Worm (Caenorhabditis elegans) whole organism, young adult: ENCODE results near the gene tag-297.

Source experiments
- B0261.1 ChIP-seq: sonication (generic microtip); optimal IDR thresholded peaks from 2 replicates; lab custom pipeline; 2016; ENCODE audit warnings: mild to moderate bottlenecking, missing genetic modification characterization, moderate library complexity, missing compliant biosample characterization
- C17E4.6 ChIP-seq: fragments of 200-800 bp; sonication (Bioruptor generic); IDR thresholded peaks from 2 replicates; pipeline ENCODE4 v1.3.6; 2022; ENCODE audit warnings: missing genetic modification reagents, missing genetic modification characterization, missing compliant biosample characterization
- D2030.7 ChIP-seq: fragments of 200-800 bp; sonication (Bioruptor generic); IDR thresholded peaks from 2 replicates; pipeline ENCODE4 v1.3.6; 2022; ENCODE audit warnings: missing genetic modification reagents, missing genetic modification characterization, missing compliant biosample characterization
- F33H1.4 ChIP-seq: fragments of 200-800 bp; sonication (Bioruptor generic); IDR thresholded peaks from 2 replicates; pipeline ENCODE4 v1.3.6; 2022; ENCODE audit warnings: missing genetic modification reagents, missing genetic modification characterization, missing compliant biosample characterization
- F37B4.10 ChIP-seq: fragments of 200-800 bp; sonication (Bioruptor generic); IDR thresholded peaks from 2 replicates; pipeline ENCODE4 v1.3.6; 2022; ENCODE audit warnings: missing genetic modification characterization, missing compliant biosample characterization
- F49E8.2 ChIP-seq: sonication (generic microtip); optimal IDR thresholded peaks from 3 replicates; lab custom pipeline; 2017; ENCODE audit warnings: missing genetic modification characterization, mild to moderate bottlenecking, missing compliant biosample characterization, antibody characterized with exemption, moderate library complexity; ENCODE audit not compliant: insufficient read depth
- F57A8.1 ChIP-seq: fragments of 200-800 bp; sonication (Bioruptor generic); optimal IDR thresholded peaks from 2 replicates; lab custom pipeline; 2018; ENCODE audit warnings: mild to moderate bottlenecking, missing genetic modification characterization, moderate library complexity, missing compliant biosample characterization
- F57C9.4 ChIP-seq: sonication (generic microtip); optimal IDR thresholded peaks from 2 replicates; lab custom pipeline; 2017; ENCODE audit warnings: mild to moderate bottlenecking, missing genetic modification characterization, missing compliant biosample characterization
- T07F8.4 ChIP-seq: sonication (generic microtip); optimal IDR thresholded peaks from 2 replicates; lab custom pipeline; 2016; ENCODE audit warnings: mild to moderate bottlenecking, missing genetic modification characterization, moderate library complexity, missing compliant biosample characterization
- Y53G8AR.9 ChIP-seq: fragments of 200-800 bp; sonication (Bioruptor generic); conservative IDR thresholded peaks from 2 replicates; pipeline ENCODE4 v1.3.6; 2022; ENCODE audit warnings: missing genetic modification reagents, missing genetic modification characterization, missing compliant biosample characterization
- Y79H2A.3 ChIP-seq: fragments of 200-800 bp; sonication (Bioruptor generic); conservative IDR thresholded peaks from 2 replicates; pipeline ENCODE4 v1.3.6; 2022; ENCODE audit warnings: missing genetic modification reagents, missing genetic modification characterization, missing compliant biosample characterization
- ZK185.1 ChIP-seq: sonication (generic microtip); optimal IDR thresholded peaks from 2 replicates; lab custom pipeline; 2016; ENCODE audit warnings: mild to moderate bottlenecking, missing genetic modification characterization, missing compliant biosample characterization; ENCODE audit not compliant: poor library complexity, severe bottlenecking
- akir-1 ChIP-seq: fragments of 200-800 bp; sonication (Bioruptor generic); optimal IDR thresholded peaks from 2 replicates; lab custom pipeline; 2018; ENCODE audit warnings: mild to moderate bottlenecking, missing genetic modification characterization, moderate library complexity, missing compliant biosample characterization
- ccch-3 ChIP-seq: fragments of 200-800 bp; sonication (Bioruptor generic); optimal IDR thresholded peaks from 2 replicates; lab custom pipeline; 2018; ENCODE audit warnings: mild to moderate bottlenecking, missing genetic modification characterization, missing compliant biosample characterization
- cebp-2 ChIP-seq: fragments of 200-800 bp; sonication (Bioruptor generic); IDR thresholded peaks from 2 replicates; pipeline ENCODE4 v1.3.6; 2022; ENCODE audit warnings: missing genetic modification characterization, missing compliant biosample characterization
- ceh-91 ChIP-seq: fragments of 200-800 bp; sonication (Bioruptor generic); IDR thresholded peaks from 2 replicates; pipeline ENCODE4 v1.3.6; 2022; ENCODE audit warnings: missing genetic modification reagents, missing genetic modification characterization, missing compliant biosample characterization
- dpl-1 ChIP-seq: fragments of 150-350 bp; optimal IDR thresholded peaks from 2 replicates; lab custom pipeline; 2014; ENCODE audit warnings: missing biosample characterization, missing genetic modification reagents, missing genetic modification characterization
- fkh-3 ChIP-seq: sonication (generic microtip); optimal IDR thresholded peaks from 2 replicates; lab custom pipeline; 2016; ENCODE audit warnings: mild to moderate bottlenecking, missing genetic modification characterization, missing compliant biosample characterization
- hmg-1.2 ChIP-seq: fragments of 200-800 bp; sonication (Bioruptor generic); IDR thresholded peaks from 2 replicates; pipeline ENCODE4 v1.3.6; 2022; ENCODE audit warnings: missing genetic modification reagents, missing genetic modification characterization, missing compliant biosample characterization
- hrde-1 ChIP-seq: sonication (generic microtip); optimal IDR thresholded peaks from 2 replicates; lab custom pipeline; 2016; ENCODE audit warnings: missing genetic modification characterization, mild to moderate bottlenecking, missing compliant biosample characterization, moderate library complexity, missing genotype, missing genetic modification reagents, borderline replicate concordance
- hsf-1 ChIP-seq: fragments of 200-800 bp; sonication (Bioruptor generic); IDR thresholded peaks from 2 replicates; pipeline ENCODE4 v1.3.6; 2022; ENCODE audit warnings: missing genetic modification reagents, missing genetic modification characterization, missing compliant biosample characterization
- let-526 ChIP-seq: fragments of 200-800 bp; sonication (Bioruptor generic); IDR thresholded peaks from 2 replicates; pipeline ENCODE4 v1.3.6; 2022; ENCODE audit warnings: missing genetic modification reagents, missing genetic modification characterization, missing compliant biosample characterization
- lin-26 ChIP-seq: fragments of 200-800 bp; sonication (Bioruptor generic); IDR thresholded peaks from 2 replicates; pipeline ENCODE4 v1.3.6; 2022; ENCODE audit warnings: missing genetic modification reagents, missing genetic modification characterization, missing compliant biosample characterization
- lin-35 ChIP-seq, 3 experiments: fragments of 150-350 bp in 2 of 3; sonication (generic microtip) in 1 of 3; optimal IDR thresholded peaks; 2 replicates each; lab custom pipeline; 2014 to 2018; ENCODE audit warnings: missing biosample characterization in 3 of 3, missing genetic modification characterization in 3 of 3, missing genetic modification reagents in 3 of 3
- lir-1 ChIP-seq: fragments of 200-800 bp; sonication (Bioruptor generic); conservative IDR thresholded peaks from 2 replicates; pipeline ENCODE4 v1.3.6; 2022; ENCODE audit warnings: missing genetic modification reagents, missing genetic modification characterization, missing compliant biosample characterization
- madf-10 ChIP-seq: sonication (generic microtip); optimal IDR thresholded peaks from 2 replicates; lab custom pipeline; 2016; ENCODE audit warnings: mild to moderate bottlenecking, missing genetic modification characterization, missing compliant biosample characterization
- madf-6 ChIP-seq: fragments of 200-800 bp; sonication (Bioruptor generic); IDR thresholded peaks from 2 replicates; pipeline ENCODE4 v1.3.6; 2022; ENCODE audit warnings: missing genetic modification reagents, missing genetic modification characterization, missing compliant biosample characterization
- mcd-1 ChIP-seq: fragments of 200-800 bp; sonication (Bioruptor generic); IDR thresholded peaks from 2 replicates; pipeline ENCODE4 v1.3.6; 2022; ENCODE audit warnings: missing genetic modification reagents, missing genetic modification characterization, missing compliant biosample characterization
- nhr-179 ChIP-seq: sonication (generic microtip); optimal IDR thresholded peaks from 2 replicates; lab custom pipeline; 2016; ENCODE audit warnings: mild to moderate bottlenecking, missing genetic modification characterization, missing compliant biosample characterization
- rpc-1 ChIP-seq, 2 experiments: fragments of 150-350 bp in 1 of 2; sonication (generic microtip) in 1 of 2; optimal IDR thresholded peaks; 2 replicates each; lab custom pipeline; 2014 to 2018; ENCODE audit warnings: missing biosample characterization in 1 of 2, missing genetic modification characterization in 1 of 2, missing genetic modification reagents in 1 of 2, missing genotype in 1 of 2
- sdz-38 ChIP-seq: sonication (generic microtip); optimal IDR thresholded peaks from 2 replicates; lab custom pipeline; 2016; ENCODE audit warnings: missing genotype, missing genetic modification characterization, missing compliant biosample characterization
- snpc-1.1 ChIP-seq: sonication (generic microtip); optimal IDR thresholded peaks from 2 replicates; lab custom pipeline; 2017; ENCODE audit warnings: missing genetic modification characterization, mild to moderate bottlenecking, missing compliant biosample characterization, antibody characterized with exemption, moderate library complexity, missing genotype, missing genetic modification reagents; ENCODE audit not compliant: insufficient read depth
- snpc-3.4 ChIP-seq: sonication (generic microtip); optimal IDR thresholded peaks from 2 replicates; lab custom pipeline; 2017; ENCODE audit warnings: missing genetic modification characterization, mild to moderate bottlenecking, missing compliant biosample characterization, antibody characterized with exemption, moderate library complexity, missing genotype, missing genetic modification reagents
- snpc-4 ChIP-seq, 5 experiments: fragments of 150-350 bp in 1 of 5; sonication (generic microtip) in 4 of 5; optimal IDR thresholded peaks; 2 replicates each; lab custom pipeline; 2014 to 2018; ENCODE audit warnings: missing genetic modification characterization in 5 of 5, missing biosample characterization in 3 of 5, antibody characterized with exemption in 2 of 5, mild to moderate bottlenecking in 2 of 5, missing compliant biosample characterization in 2 of 5, missing genotype in 2 of 5, moderate library complexity in 2 of 5, missing genetic modification reagents in 1 of 5
- somi-1 ChIP-seq: fragments of 200-800 bp; sonication (Bioruptor generic); optimal IDR thresholded peaks from 2 replicates; lab custom pipeline; 2018; ENCODE audit warnings: mild to moderate bottlenecking, missing genetic modification characterization, missing compliant biosample characterization
- sptf-2 ChIP-seq: fragments of 200-800 bp; sonication (Bioruptor generic); optimal IDR thresholded peaks from 2 replicates; lab custom pipeline; 2018; ENCODE audit warnings: mild to moderate bottlenecking, missing genetic modification characterization, missing compliant biosample characterization
- tbp1 ChIP-seq: fragments of 200-800 bp; sonication (Bioruptor generic); optimal IDR thresholded peaks from 2 replicates; lab custom pipeline; 2018; ENCODE audit warnings: mild to moderate bottlenecking, missing genetic modification characterization, missing compliant biosample characterization
- zfh-2 ChIP-seq: fragments of 200-800 bp; sonication (Bioruptor generic); conservative IDR thresholded peaks from 2 replicates; pipeline ENCODE4 v1.3.6; 2022; ENCODE audit warnings: missing genetic modification reagents, missing genetic modification characterization, missing compliant biosample characterization

Gene tag-297

DNA sequence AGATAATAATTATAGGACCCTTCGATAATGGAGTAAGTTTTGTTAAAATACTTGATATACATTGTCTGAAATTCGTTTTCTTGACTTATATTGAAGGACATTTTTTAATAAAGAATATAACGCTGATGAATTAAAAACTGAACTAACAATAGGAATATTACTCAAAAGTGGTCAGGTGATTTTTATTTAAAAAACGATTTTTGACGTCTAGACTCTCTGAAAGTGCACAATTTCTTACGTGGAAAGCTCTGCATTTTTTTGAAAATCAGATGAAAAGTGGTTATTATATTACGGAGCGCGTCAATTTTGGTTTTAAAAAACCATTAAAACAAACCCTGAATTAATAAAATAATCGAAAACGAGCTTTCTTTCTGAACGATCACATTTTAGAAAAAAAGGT, 9.3 kb downstream of the tag-297 start, which contains the start of gene sre-13:
Gene sre-13, minus strand, starts transcription at position 101 of the 400 bp plus-strand sequence.
- TF ChIP-seq let-526: no peak
- no peak for TF ChIP-seq F33H1.4 (GFP tag; lab: Robert Waterston, UW)
- no peak for TF ChIP-seq B0261.1 (tag; lab: Kevin White, UChicago)
- no peak for TF ChIP-seq madf-6 (GFP tag; lab: Robert Waterston, UW)
- TF ChIP-seq ceh-91: no peak
- no peak for TF ChIP-seq lin-35 (GFP tag; optimal IDR thresholded peaks at IDR 0.05; lab: Kevin White, UChicago)
- TF ChIP-seq Y53G8AR.9 (GFP tag; lab: Robert Waterston, UW): no peak
- TF ChIP-seq akir-1 (GFP tag; lab: Kevin White, UChicago): no peak
- no peak for TF ChIP-seq madf-10 (tag; lab: Kevin White, UChicago)
- TF ChIP-seq F49E8.2 (tag; lab: Kevin White, UChicago): no peak
- TF ChIP-seq lir-1 (GFP tag; lab: Robert Waterston, UW): no peak
- no peak for TF ChIP-seq hrde-1
- no peak for TF ChIP-seq cebp-2 (GFP tag; lab: Robert Waterston, UW)
- TF ChIP-seq somi-1: no peak
- TF ChIP-seq F57C9.4 (tag; lab: Kevin White, UChicago): no peak
- no peak for TF ChIP-seq C17E4.6 (GFP tag; lab: Robert Waterston, UW)

DNA sequence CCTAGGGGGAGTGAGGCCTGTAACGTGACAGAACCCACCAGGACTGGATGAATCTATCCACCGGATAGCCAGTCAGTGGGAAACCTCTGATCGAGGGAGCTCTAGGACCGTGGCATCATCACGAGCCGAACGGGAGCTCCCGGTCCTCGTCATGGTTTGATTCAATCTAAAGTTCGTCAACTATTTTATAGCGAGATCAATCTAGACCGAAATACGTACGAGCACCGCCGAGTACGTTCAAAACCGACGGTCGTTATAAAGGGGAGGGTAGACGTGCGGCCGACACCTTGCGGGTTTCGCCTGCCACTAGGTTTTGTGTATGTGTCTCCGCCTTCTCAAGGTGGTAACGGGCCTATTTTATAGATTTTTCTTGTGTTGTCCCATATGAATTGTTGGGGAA, 14.0 kb downstream of the tag-297 start:
- TF ChIP-seq mcd-1 (GFP tag; lab: Robert Waterston, UW): peak; percentile 30; the same call in 1 of the 2 replicates
- peak; percentile 24 for TF ChIP-seq rpc-1 (optimal IDR thresholded peaks at IDR 0.05; lab: Kevin White, UChicago)
- TF ChIP-seq rpc-1 (tag; optimal IDR thresholded peaks at IDR 0.05; lab: Kevin White, UChicago): peak; percentile 64
- peak; percentile 29 for TF ChIP-seq B0261.1 (tag; lab: Kevin White, UChicago)
- peak; percentile 51 for TF ChIP-seq tbp1 (GFP tag; lab: Kevin White, UChicago)
- TF ChIP-seq snpc-4 (GFP tag; optimal IDR thresholded peaks at IDR 0.05; lab: Kevin White, UChicago): peak; percentile 52
- peak; percentile 55 to 94 (median 76) for TF ChIP-seq snpc-4 (tag; optimal IDR thresholded peaks at IDR 0.05; lab: Kevin White, UChicago)
- TF ChIP-seq snpc-1.1 (tag; lab: Kevin White, UChicago): peak; percentile 76
- TF ChIP-seq lin-26: peak; percentile 52; the same call in 1 of the 2 replicates
- peak; percentile 64 for TF ChIP-seq D2030.7 (GFP tag; lab: Robert Waterston, UW)
- peak; percentile 69 for TF ChIP-seq hmg-1.2 (GFP tag; lab: Robert Waterston, UW)

DNA sequence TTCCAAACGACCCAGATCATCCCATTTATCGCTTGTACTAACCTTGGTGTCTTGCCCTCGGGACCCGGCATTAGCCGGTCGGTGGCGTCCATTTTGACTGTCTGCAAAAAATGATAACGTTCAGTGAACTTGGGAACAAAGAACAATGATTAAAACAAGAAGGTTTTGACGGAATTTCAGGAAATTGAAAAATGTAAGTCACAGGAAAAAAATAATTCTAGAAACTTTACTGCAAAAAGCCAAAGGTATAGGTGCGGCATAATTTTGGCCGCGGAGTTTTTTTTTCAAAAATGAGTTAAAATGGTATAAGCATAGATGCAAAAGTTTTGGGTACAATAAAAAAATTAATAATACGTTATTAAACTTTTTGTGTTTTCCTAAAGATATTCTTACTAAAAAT, 16.6 kb downstream of the tag-297 start, which contains the start of gene atgp-2:
Gene atgp-2, minus strand, starts transcription at position 101 of the 400 bp plus-strand sequence.
- no peak for TF ChIP-seq F37B4.10 (GFP tag; lab: Robert Waterston, UW)

DNA sequence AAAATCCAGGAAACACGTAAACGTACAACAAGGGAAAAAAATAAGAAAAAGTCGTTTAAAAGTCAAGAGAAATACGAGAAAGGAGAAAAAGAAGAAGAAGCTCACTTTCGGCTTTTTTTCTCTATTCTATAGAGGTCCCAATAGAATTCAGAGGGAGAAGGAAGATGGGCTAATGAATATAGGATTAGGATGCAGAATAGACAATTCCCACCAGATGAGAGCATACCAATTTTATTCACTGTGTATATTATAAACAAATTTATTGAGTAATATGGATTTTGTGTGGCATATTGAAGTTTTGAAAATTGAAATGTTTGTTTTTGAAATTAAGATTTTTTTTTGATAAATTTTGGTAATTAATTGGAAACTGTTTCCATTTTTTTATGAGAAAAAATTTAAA, 17.0 kb downstream of the tag-297 start:
- TF ChIP-seq F57C9.4 (tag; lab: Kevin White, UChicago) (no peak), ccch-3 (GFP tag; lab: Kevin White, UChicago) (no peak), nhr-179 (tag; lab: Kevin White, UChicago) (no peak), dpl-1 (GFP tag; lab: Kevin White, UChicago) (no peak), ZK185.1 (tag; lab: Kevin White, UChicago) (no peak), snpc-3.4 (tag; lab: Kevin White, UChicago) (no peak), hrde-1 (no peak), sdz-38 (tag; lab: Kevin White, UChicago) (no peak), fkh-3 (no peak), F33H1.4 (GFP tag; lab: Robert Waterston, UW) (no peak), sptf-2 (GFP tag; lab: Kevin White, UChicago) (no peak), Y79H2A.3 (GFP tag; lab: Robert Waterston, UW) (no peak), hsf-1 (GFP tag; lab: Robert Waterston, UW) (no peak), zfh-2 (GFP tag; lab: Robert Waterston, UW) (no peak), F57A8.1 (GFP tag; lab: Kevin White, UChicago) (no peak), lin-26 (no peak), T07F8.4 (tag; lab: Kevin White, UChicago) (no peak), rpc-1 (optimal IDR thresholded peaks at IDR 0.05; lab: Kevin White, UChicago) (no peak), rpc-1 (tag; optimal IDR thresholded peaks at IDR 0.05; lab: Kevin White, UChicago) (no peak)
